Worm (Caenorhabditis elegans): ENCODE results near the gene Y60A9.3.

- TF ChIP-seq ztf-11 (tag; optimal IDR thresholded peaks at IDR 0.05) (no peak), rnt-1 (tag; optimal IDR thresholded peaks at IDR 0.05) (no peak), nhr-47 (tag; optimal IDR thresholded peaks at IDR 0.05) (no peak), nhr-11 (tag; optimal IDR thresholded peaks at IDR 0.05) (no peak), ztf-4 (tag; optimal IDR thresholded peaks at IDR 0.05) (no peak), unc-86 (tag; optimal IDR thresholded peaks at IDR 0.05) (no peak), nhr-28 (tag; optimal IDR thresholded peaks at IDR 0.05) (no peak), snpc-4 (tag; optimal IDR thresholded peaks at IDR 0.05) (no peak), ama-1 (optimal IDR thresholded peaks at IDR 0.05) (no peak), lin-13 (GFP tag; optimal IDR thresholded peaks at IDR 0.05) (no peak)
These were observed 40.1 kb downstream of the Y60A9.3 start, which contains the start of gene fipr-3 for ce11 chrX:14423105-14423504.
